Worm (Caenorhabditis elegans) whole organism, early embryonic: Measurements from ENCODE around the gene Y26G10.1.

Experiments
- B0310.2 ChIP-seq: sonication (generic microtip); optimal IDR thresholded peaks from 2 replicates; lab custom pipeline; 2016; ENCODE audit warnings: mild to moderate bottlenecking, missing genetic modification characterization, missing compliant biosample characterization
- F13C5.2 ChIP-seq: sonication (generic microtip); optimal IDR thresholded peaks from 2 replicates; lab custom pipeline; 2017; ENCODE audit warnings: mild to moderate bottlenecking, missing genetic modification characterization, inconsistent platforms, missing compliant biosample characterization
- aly-1 ChIP-seq: sonication (generic microtip); optimal IDR thresholded peaks from 2 replicates; lab custom pipeline; 2016; ENCODE audit warnings: missing genetic modification characterization, missing compliant biosample characterization
- ama-1 ChIP-seq: fragments of 150-350 bp; optimal IDR thresholded peaks from 2 replicates; lab custom pipeline; 2014
- ceh-13 ChIP-seq: fragments of 200-800 bp; sonication (Bioruptor generic); optimal IDR thresholded peaks from 2 replicates; lab custom pipeline; 2018; ENCODE audit warnings: mild to moderate bottlenecking, missing genetic modification characterization, missing compliant biosample characterization
- ceh-36 ChIP-seq: sonication (generic microtip); optimal IDR thresholded peaks from 2 replicates; lab custom pipeline; 2016; ENCODE audit warnings: missing genetic modification characterization, inconsistent platforms, missing compliant biosample characterization
- ets-7 ChIP-seq: sonication (generic microtip); optimal IDR thresholded peaks from 2 replicates; lab custom pipeline; 2016; ENCODE audit warnings: missing genotype, missing genetic modification characterization, missing compliant biosample characterization
- hmbx-1 ChIP-seq: sonication (generic microtip); optimal IDR thresholded peaks from 2 replicates; lab custom pipeline; 2016; ENCODE audit warnings: mild to moderate bottlenecking, missing genetic modification characterization, missing compliant biosample characterization
- hmg-4 ChIP-seq: fragments of 200-800 bp; sonication (Bioruptor generic); optimal IDR thresholded peaks from 2 replicates; lab custom pipeline; 2018; ENCODE audit warnings: mild to moderate bottlenecking, missing genetic modification characterization, missing compliant biosample characterization
- scrt-1 ChIP-seq: fragments of 200-800 bp; sonication (Bioruptor generic); IDR thresholded peaks from 2 replicates; pipeline ENCODE4 v1.3.6; 2022; ENCODE audit warnings: missing genetic modification characterization, missing compliant biosample characterization
- sea-1 ChIP-seq: fragments of 200-800 bp; sonication (Bioruptor generic); conservative IDR thresholded peaks from 2 replicates; pipeline ENCODE4 v1.3.6; 2022; ENCODE audit warnings: missing genetic modification characterization, missing compliant biosample characterization
- tbx-37 ChIP-seq: fragments of 200-800 bp; sonication (Bioruptor generic); conservative IDR thresholded peaks from 2 replicates; pipeline ENCODE4 v1.3.6; 2022; ENCODE audit warnings: missing genetic modification reagents, missing genetic modification characterization, missing compliant biosample characterization
- tra-4 ChIP-seq: sonication (generic microtip); optimal IDR thresholded peaks from 2 replicates; lab custom pipeline; 2017; ENCODE audit warnings: missing genetic modification characterization, missing compliant biosample characterization

DNA sequence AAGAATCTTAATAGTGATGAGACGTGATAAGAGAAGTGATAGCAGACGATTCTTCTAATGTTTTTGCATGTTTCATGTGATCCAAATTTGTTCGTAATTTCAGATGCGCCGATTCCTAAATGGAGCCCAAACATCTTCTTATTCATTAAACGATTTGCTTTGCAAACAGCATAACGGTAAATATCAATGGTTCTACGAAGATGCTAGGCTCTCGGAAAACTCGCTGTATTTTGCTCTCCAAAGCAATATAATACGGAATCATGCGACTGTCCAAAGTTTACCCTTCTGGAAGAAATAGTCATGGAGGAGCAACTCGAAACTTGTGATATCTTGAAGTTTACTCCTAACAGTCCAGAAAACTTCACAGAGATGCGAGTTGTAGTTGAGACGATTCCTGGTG, 10.1 kb upstream of the Y26G10.1 start, which contains the start of gene W06D12.6:
- TF ChIP-seq ceh-36 (tag; lab: Kevin White, UChicago) (no peak), hmbx-1 (tag; lab: Kevin White, UChicago) (no peak), ceh-13 (GFP tag; lab: Kevin White, UChicago) (no peak), tbx-37 (GFP tag; lab: Robert Waterston, UW) (no peak), F13C5.2 (tag; lab: Kevin White, UChicago) (no peak), ama-1 (lab: Kevin White, UChicago) (no peak), sea-1 (GFP tag; lab: Robert Waterston, UW) (no peak), B0310.2 (tag; lab: Kevin White, UChicago) (no peak), scrt-1 (GFP tag; lab: Robert Waterston, UW) (no peak), aly-1 (tag; lab: Kevin White, UChicago) (no peak), hmg-4 (GFP tag; lab: Kevin White, UChicago) (no peak), ets-7 (tag; lab: Kevin White, UChicago) (no peak), tra-4 (tag; lab: Kevin White, UChicago) (no peak)
